Worm (Caenorhabditis elegans): ENCODE measurements around the gene dhs-20.

- TF ChIP-seq snpc-4 (tag; optimal IDR thresholded peaks at IDR 0.05), result no peak
- no peak for TF ChIP-seq nhr-77 (tag; optimal IDR thresholded peaks at IDR 0.05)
- no peak for TF ChIP-seq crh-2 (tag; optimal IDR thresholded peaks at IDR 0.05)
- TF ChIP-seq nhr-21 (tag; optimal IDR thresholded peaks at IDR 0.05), result no peak
- no peak for TF ChIP-seq skn-1 (tag; optimal IDR thresholded peaks at IDR 0.05)
Observed at ce11 chrV:11600800-11601199, 3.6 kb downstream of the dhs-20 start, which contains the start of gene F35B12.9.

All from whole organism, L2 larva.